Worm (Caenorhabditis elegans): Measurements from ENCODE around the gene sma-1.
A peak's percentile ranks its signal among the peaks of the same experiment; 100 is the strongest.

The sma-1 gene

DNA sequence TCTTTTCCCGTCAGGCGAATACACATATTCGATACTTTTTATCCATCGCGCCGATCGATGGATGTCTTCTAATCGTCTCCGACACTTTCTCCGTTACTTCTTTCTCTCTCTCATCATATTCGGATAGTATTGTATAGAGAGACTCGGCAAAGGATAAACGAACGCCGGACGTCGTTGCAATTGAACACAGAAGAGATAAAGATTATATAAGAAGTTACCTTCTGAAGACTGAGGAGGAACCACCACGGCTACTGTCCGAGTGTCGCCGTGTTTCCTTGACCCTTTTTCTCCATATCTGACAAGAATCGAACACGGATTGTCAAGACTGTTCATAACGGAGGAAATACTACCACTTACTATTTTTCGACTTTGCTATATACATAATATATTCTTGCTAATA lies at the start of gene sma-1:
Gene sma-1, plus strand, starts transcription at position 301 of the 400 bp plus-strand sequence.
- peak; percentile 15 for TF ChIP-seq blmp-1 (tag; optimal IDR thresholded peaks at IDR 0.05)
- no peak for TF ChIP-seq elt-3 (tag; optimal IDR thresholded peaks at IDR 0.05)
- TF ChIP-seq ztf-11 (tag; optimal IDR thresholded peaks at IDR 0.05) = no peak
- TF ChIP-seq elt-1 (tag; optimal IDR thresholded peaks at IDR 0.05; ENCODE audit: borderline replicate concordance, insufficient read depth) = peak; percentile 12

- TF ChIP-seq lin-13 (tag; optimal IDR thresholded peaks at IDR 0.05) = no peak
- peak; percentile 30 for TF ChIP-seq mls-2 (tag; optimal IDR thresholded peaks at IDR 0.05)
- TF ChIP-seq ces-1 (GFP tag; optimal IDR thresholded peaks at IDR 0.05) = peak; percentile 37
These were observed 46.9 kb upstream of the sma-1 start for ce11 chrV:11852305-11852704.

ce11 chrV:11853723-11854122 lies 45.5 kb upstream of the sma-1 start:
- TF ChIP-seq lsy-2 (tag; optimal IDR thresholded peaks at IDR 0.05) (no peak), flh-1 (GFP tag; optimal IDR thresholded peaks at IDR 0.05) (no peak), ceh-43 (GFP tag; optimal IDR thresholded peaks at IDR 0.05) (no peak), M03D4.4 (tag; optimal IDR thresholded peaks at IDR 0.05) (no peak), pha-4 (tag; optimal IDR thresholded peaks at IDR 0.05) (no peak), unc-39 (tag; optimal IDR thresholded peaks at IDR 0.05) (no peak), zip-8 (tag; optimal IDR thresholded peaks at IDR 0.05) (no peak), elt-1 (tag; optimal IDR thresholded peaks at IDR 0.05; ENCODE audit: borderline replicate concordance, insufficient read depth) (no peak), unc-62 (GFP tag; optimal IDR thresholded peaks at IDR 0.05) (no peak), hlh-1 (tag; optimal IDR thresholded peaks at IDR 0.05) (no peak), tbx-8 (GFP tag; optimal IDR thresholded peaks at IDR 0.05) (no peak), sem-2 (GFP tag; optimal IDR thresholded peaks at IDR 0.05) (no peak), sptf-1 (tag; optimal IDR thresholded peaks at IDR 0.05) (no peak)

DNA sequence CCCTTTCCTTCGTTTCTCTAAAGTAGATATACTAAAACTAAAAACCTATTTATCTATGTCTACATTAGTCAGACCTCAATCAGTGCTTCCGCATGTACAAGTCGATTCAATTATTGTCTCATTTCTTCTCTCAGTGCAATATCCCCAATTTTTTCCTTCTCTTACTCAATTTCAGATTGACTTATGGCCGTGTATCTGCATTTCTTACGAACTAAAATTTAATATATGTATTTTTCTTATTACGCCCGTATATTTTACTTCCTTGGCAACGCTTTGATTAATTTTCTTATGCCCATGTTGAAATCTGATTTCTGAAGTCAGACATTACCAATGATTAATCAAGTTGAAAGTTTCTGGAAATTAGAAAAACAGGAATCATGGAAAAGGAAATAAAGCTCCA lies 44.3 kb upstream of the sma-1 start:
- TF ChIP-seq ces-1 (GFP tag; optimal IDR thresholded peaks at IDR 0.05) (peak; percentile 95), mls-2 (tag; optimal IDR thresholded peaks at IDR 0.05) (no peak)

DNA sequence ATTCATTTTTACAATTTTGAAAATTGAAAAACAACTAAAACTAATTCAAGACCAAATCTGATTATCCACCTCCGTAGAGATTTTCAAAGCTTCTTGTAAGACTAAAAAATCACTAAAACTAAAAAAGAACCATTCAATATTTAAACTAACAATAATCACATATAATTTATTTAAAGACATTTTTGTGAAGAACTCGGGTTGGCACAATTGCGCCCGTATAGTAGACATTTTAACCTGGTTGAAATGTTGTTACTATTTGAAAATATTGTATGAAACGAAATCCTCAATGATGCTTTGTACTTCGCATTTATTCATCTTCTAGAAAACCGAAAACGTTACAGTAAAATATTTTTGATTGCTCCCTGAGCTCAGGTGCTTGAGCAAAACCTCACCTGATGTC lies 43.2 kb upstream of the sma-1 start:
- TF ChIP-seq elt-1 (tag; optimal IDR thresholded peaks at IDR 0.05; ENCODE audit: borderline replicate concordance, insufficient read depth) = no peak
- TF ChIP-seq unc-39 (tag; optimal IDR thresholded peaks at IDR 0.05) = no peak
- TF ChIP-seq nhr-12 (tag; optimal IDR thresholded peaks at IDR 0.05) = no peak
- no peak for TF ChIP-seq hlh-1 (tag; optimal IDR thresholded peaks at IDR 0.05)
- no peak for TF ChIP-seq zip-8 (tag; optimal IDR thresholded peaks at IDR 0.05)
- no peak for TF ChIP-seq drap-1 (GFP tag; optimal IDR thresholded peaks at IDR 0.05)
- no peak for TF ChIP-seq M03D4.4 (tag; optimal IDR thresholded peaks at IDR 0.05)
- no peak for TF ChIP-seq nhr-28 (tag; optimal IDR thresholded peaks at IDR 0.05)
- TF ChIP-seq elt-3 (tag; optimal IDR thresholded peaks at IDR 0.05) = no peak
- no peak for TF ChIP-seq mep-1 (tag; optimal IDR thresholded peaks at IDR 0.05)

ce11 chrV:11857756-11858155 lies 41.5 kb upstream of the sma-1 start:
- TF ChIP-seq elt-3 (tag; optimal IDR thresholded peaks at IDR 0.05) (no peak), lin-32 (GFP tag; optimal IDR thresholded peaks at IDR 0.05) (no peak), hlh-1 (tag; optimal IDR thresholded peaks at IDR 0.05) (no peak), mls-2 (tag; optimal IDR thresholded peaks at IDR 0.05) (no peak), zip-8 (tag; optimal IDR thresholded peaks at IDR 0.05) (no peak), ceh-39 (tag; optimal IDR thresholded peaks at IDR 0.05) (no peak), pha-4 (tag; optimal IDR thresholded peaks at IDR 0.05) (no peak), ztf-11 (tag; optimal IDR thresholded peaks at IDR 0.05) (no peak), nhr-2 (tag; optimal IDR thresholded peaks at IDR 0.05) (no peak)

DNA sequence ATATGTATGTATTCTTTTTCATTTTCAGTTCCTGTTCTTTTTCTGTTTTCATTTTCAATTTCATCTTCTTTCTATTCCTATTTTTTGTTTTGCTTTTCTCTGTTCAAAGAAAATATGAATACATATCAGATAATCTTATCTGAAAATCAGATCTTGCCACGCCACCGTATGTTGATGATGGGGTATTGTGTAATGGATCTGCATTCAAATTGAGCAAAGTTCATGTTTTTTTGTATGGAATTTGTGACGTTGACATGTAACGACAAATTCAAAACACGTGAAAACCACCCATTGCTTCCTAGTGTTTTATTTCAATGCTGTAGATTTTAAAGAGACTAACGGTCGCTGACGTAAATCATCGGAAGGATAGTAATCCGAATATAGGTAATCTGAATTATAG lies 41.0 kb upstream of the sma-1 start:
- TF ChIP-seq nhr-76 (tag; optimal IDR thresholded peaks at IDR 0.05) (no peak), elt-1 (tag; optimal IDR thresholded peaks at IDR 0.05; ENCODE audit: borderline replicate concordance, insufficient read depth) (peak; percentile 77)
